Worm (Caenorhabditis elegans): ENCODE data around the gene sdz-1.

The sdz-1 gene

ce11 chrIII:8653457-8653856 is 46.7 kb downstream of the sdz-1 start (continued):
- no peak for TF ChIP-seq ceh-20 (GFP tag; IDR thresholded peaks at IDR 0.05)
- TF ChIP-seq daf-19 (GFP tag; conservative IDR thresholded peaks at IDR 0.05) = no peak
- no peak for TF ChIP-seq dmd-6 (GFP tag; IDR thresholded peaks at IDR 0.05)
- no peak for TF ChIP-seq madf-9 (GFP tag; conservative IDR thresholded peaks at IDR 0.05)
- peak; percentile 77 for TF ChIP-seq ama-1 (optimal IDR thresholded peaks at IDR 0.05)
- TF ChIP-seq aha-1 (tag) = no peak
- TF ChIP-seq F44E2.7 (GFP tag; IDR thresholded peaks at IDR 0.05) = no peak
- no peak for TF ChIP-seq dmd-9 (GFP tag; IDR thresholded peaks at IDR 0.05)
- TF ChIP-seq php-3 (GFP tag; IDR thresholded peaks at IDR 0.05) = 0 out of 2 replicates have a peak, but pooled peaks have one; percentile 8
- TF ChIP-seq unc-130 (GFP tag; optimal IDR thresholded peaks at IDR 0.05) = no peak
- TF ChIP-seq daf-16 (GFP tag; optimal IDR thresholded peaks at IDR 0.05) = no peak
- no peak for TF ChIP-seq daf-16 (tag; optimal IDR thresholded peaks at IDR 0.05)
- no peak for TF ChIP-seq mdl-1 (tag; optimal IDR thresholded peaks at IDR 0.05)
- peak; percentile 42; the same call in 1 of the 2 replicates for TF ChIP-seq arid-1 (GFP tag; conservative IDR thresholded peaks at IDR 0.05)
- TF ChIP-seq vab-7 (GFP tag; IDR thresholded peaks at IDR 0.05) = 0 out of 2 replicates have a peak, but pooled peaks have one; percentile 51
- TF ChIP-seq pqm-1 (tag; optimal IDR thresholded peaks at IDR 0.05) = no peak
- TF ChIP-seq lin-29 (GFP tag; IDR thresholded peaks at IDR 0.05) = no peak
- no peak for TF ChIP-seq ces-1 (GFP tag; optimal IDR thresholded peaks at IDR 0.05)
- TF ChIP-seq tra-1 (GFP tag; IDR thresholded peaks at IDR 0.05) = 0 out of 2 replicates have a peak, but pooled peaks have one; percentile 31
- TF ChIP-seq T26A8.4 (GFP tag; IDR thresholded peaks at IDR 0.05) = peak; percentile 35; the same call in 1 of the 2 replicates
- TF ChIP-seq lin-38 (GFP tag; IDR thresholded peaks at IDR 0.05) = peak; percentile 44
- TF ChIP-seq ZK337.2 (GFP tag; IDR thresholded peaks at IDR 0.05) = no peak
- no peak for TF ChIP-seq nhr-10 (tag; optimal IDR thresholded peaks at IDR 0.05)
- TF ChIP-seq aly-2 (tag; optimal IDR thresholded peaks at IDR 0.05) = no peak
- TF ChIP-seq tag-97 (GFP tag; IDR thresholded peaks at IDR 0.05) = no peak
- no peak for TF ChIP-seq Y75B8A.6 (GFP tag; IDR thresholded peaks at IDR 0.05)

ce11 chrIII:8652922-8653321 is 47.2 kb downstream of the sdz-1 start:
- no peak for TF ChIP-seq lin-39 (tag; optimal IDR thresholded peaks at IDR 0.05)
- TF ChIP-seq F10B5.3 (tag; optimal IDR thresholded peaks at IDR 0.05) = no peak
- TF ChIP-seq ceh-32 (tag; optimal IDR thresholded peaks at IDR 0.05; ENCODE audit: poor library complexity) = no peak
- TF ChIP-seq snpc-1.2 (GFP tag; IDR thresholded peaks at IDR 0.05) = peak; percentile 72
- peak; percentile 67 for TF ChIP-seq hmg-1.1 (GFP tag; IDR thresholded peaks at IDR 0.05)
- no peak for TF ChIP-seq nhr-25 (tag; optimal IDR thresholded peaks at IDR 0.05; ENCODE audit: borderline replicate concordance, insufficient read depth)
- TF ChIP-seq gei-8 (GFP tag; optimal IDR thresholded peaks at IDR 0.05) = no peak
- no peak for TF ChIP-seq attf-4 (tag; optimal IDR thresholded peaks at IDR 0.05)
- peak; percentile 72 for TF ChIP-seq ama-1 (optimal IDR thresholded peaks at IDR 0.05)
- TF ChIP-seq lin-13 (GFP tag; optimal IDR thresholded peaks at IDR 0.05) = peak; percentile 47
- peak; percentile 72 for TF ChIP-seq lin-1 (GFP tag; IDR thresholded peaks at IDR 0.05)
- TF ChIP-seq nhr-102 (tag; optimal IDR thresholded peaks at IDR 0.05) = peak; percentile 1
- 0 out of 2 replicates have a peak, but pooled peaks have one; percentile 58 for TF ChIP-seq ceh-44 (GFP tag; IDR thresholded peaks at IDR 0.05)
- TF ChIP-seq zag-1 (tag; optimal IDR thresholded peaks at IDR 0.05) = no peak
- TF ChIP-seq hlh-11 (tag; optimal IDR thresholded peaks at IDR 0.05) = peak; percentile 14
- TF ChIP-seq daf-8 (GFP tag; IDR thresholded peaks at IDR 0.05) = no peak
- no peak for TF ChIP-seq jun-1 (tag; optimal IDR thresholded peaks at IDR 0.05)
- TF ChIP-seq tra-1 (GFP tag; IDR thresholded peaks at IDR 0.05) = no peak
- no peak for TF ChIP-seq daf-19 (GFP tag; conservative IDR thresholded peaks at IDR 0.05)
- 0 out of 2 replicates have a peak, but pooled peaks have one; percentile 10 for TF ChIP-seq mxl-2 (GFP tag; conservative IDR thresholded peaks at IDR 0.05)
- no peak for TF ChIP-seq Y105C5A.15 (GFP tag; IDR thresholded peaks at IDR 0.05)
- peak; percentile 20 for TF ChIP-seq dve-1 (tag; optimal IDR thresholded peaks at IDR 0.05; ENCODE audit: insufficient read depth)
- TF ChIP-seq madf-9 (GFP tag; conservative IDR thresholded peaks at IDR 0.05) = peak; percentile 35; the same call in 1 of the 2 replicates
- no peak for TF ChIP-seq zfp-2 (tag; optimal IDR thresholded peaks at IDR 0.05)
- TF ChIP-seq T26A8.4 (GFP tag; IDR thresholded peaks at IDR 0.05) = peak; percentile 75
- no peak for TF ChIP-seq ceh-62 (tag; optimal IDR thresholded peaks at IDR 0.05)
- TF ChIP-seq zip-2 (tag; optimal IDR thresholded peaks at IDR 0.05) = no peak
- TF ChIP-seq ctbp-1 (GFP tag; IDR thresholded peaks at IDR 0.05) = peak; percentile 51; the same call in 1 of the 2 replicates
- no peak for TF ChIP-seq nhr-41 (GFP tag; IDR thresholded peaks at IDR 0.05)
